Worm (Caenorhabditis elegans): ENCODE results near the gene EGAP5.1.
A peak's percentile ranks its signal among the peaks of the same experiment; 100 is the strongest.

The EGAP5.1 gene

DNA sequence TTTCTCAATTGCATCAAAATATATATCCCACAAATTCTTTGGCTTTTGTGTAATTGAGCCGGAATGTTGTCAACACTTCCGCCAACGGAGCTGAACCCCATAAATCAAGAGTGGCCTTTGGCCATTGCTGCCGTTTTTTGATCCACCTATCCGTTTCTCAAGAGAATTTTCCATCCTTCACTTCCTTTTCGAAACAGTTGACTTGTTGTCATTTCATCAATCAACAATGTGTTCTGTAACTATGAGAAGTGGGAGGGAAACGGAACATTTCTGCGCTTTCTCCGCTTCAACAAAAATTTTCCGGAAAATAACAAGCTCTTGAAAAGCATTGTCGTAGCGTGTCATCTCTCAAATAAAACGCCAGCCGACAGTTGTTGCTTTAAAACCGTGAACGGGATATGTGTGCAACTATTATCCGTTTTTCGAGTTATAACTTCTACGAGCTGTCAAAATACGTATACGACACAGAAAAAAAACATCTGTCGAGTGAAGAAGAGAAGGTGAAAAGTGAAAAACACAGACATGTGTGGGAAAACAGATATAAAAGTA, 37.0 kb downstream of the EGAP5.1 start:
- TF ChIP-seq hlh-1 (tag; optimal IDR thresholded peaks at IDR 0.05) (peak; percentile 59), unc-62 (GFP tag; optimal IDR thresholded peaks at IDR 0.05) (peak; percentile 35), cnd-1 (tag; optimal IDR thresholded peaks at IDR 0.05) (no peak)

DNA sequence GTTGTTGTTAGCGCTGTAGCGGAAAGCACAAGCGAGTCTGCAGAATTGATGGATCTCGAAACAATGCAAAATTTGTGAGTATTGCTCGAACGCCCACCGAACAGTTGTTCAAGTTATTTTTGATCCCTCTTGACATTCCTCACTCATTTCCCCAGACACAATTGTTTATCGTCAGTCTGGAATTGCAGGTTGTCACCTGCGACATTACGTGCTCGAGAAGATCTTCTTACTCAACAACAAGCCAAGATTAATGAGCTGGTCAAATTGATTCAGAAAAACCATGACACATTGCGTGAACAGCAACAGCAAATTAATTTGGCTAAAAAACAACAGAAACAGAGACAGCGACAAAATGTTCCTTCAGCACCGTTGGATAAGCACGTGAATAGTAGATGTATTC, 39.0 kb downstream of the EGAP5.1 start:
- TF ChIP-seq snpc-4 (tag; optimal IDR thresholded peaks at IDR 0.05) (no peak), ham-2 (GFP tag; optimal IDR thresholded peaks at IDR 0.05) (no peak), ceh-39 (tag; optimal IDR thresholded peaks at IDR 0.05) (no peak), lsy-2 (tag; optimal IDR thresholded peaks at IDR 0.05) (no peak), mep-1 (tag; optimal IDR thresholded peaks at IDR 0.05) (no peak)

DNA sequence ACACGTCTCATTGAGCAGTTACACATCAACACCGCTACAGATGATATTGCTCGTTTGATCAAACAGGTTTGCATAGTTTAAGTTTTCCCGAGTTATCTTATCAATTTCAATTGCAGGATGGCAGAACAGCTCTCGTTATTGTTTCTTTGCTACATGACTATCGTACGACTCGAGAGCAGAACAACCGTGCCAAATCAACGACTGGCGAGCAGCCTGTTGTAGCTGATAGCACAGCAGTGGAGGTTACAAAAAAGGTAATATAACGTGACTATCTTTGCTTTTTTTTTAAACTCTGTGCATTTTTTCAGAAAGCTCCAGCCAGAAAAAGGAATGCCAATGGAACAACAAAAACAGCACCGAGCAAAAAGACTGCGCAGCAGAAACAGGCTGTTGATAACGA, 39.5 kb downstream of the EGAP5.1 start:
- no peak for TF ChIP-seq ztf-11 (tag; optimal IDR thresholded peaks at IDR 0.05)
- no peak for TF ChIP-seq pha-4 (tag; optimal IDR thresholded peaks at IDR 0.05)

DNA sequence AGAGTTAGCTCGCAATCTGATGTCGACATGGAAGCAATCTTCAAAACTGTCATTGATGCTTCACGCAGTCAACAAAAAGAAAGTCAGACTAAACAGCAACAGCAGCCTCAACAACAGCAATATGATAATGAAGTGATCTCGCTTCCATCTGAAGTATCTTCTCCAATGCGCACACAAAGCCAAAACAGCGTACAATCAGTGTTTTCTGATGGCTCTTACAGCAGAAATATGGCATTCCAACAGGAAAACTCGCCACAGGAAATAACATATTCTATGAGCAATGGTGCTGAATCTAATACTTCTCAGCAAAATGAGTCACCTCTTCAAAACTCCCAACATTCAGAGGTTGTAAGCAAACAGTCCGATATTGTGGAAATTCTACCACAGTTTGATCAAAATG, 40.1 kb downstream of the EGAP5.1 start:
- TF ChIP-seq M03D4.4 (tag; optimal IDR thresholded peaks at IDR 0.05) (no peak), ham-2 (GFP tag; optimal IDR thresholded peaks at IDR 0.05) (no peak), elt-3 (tag; optimal IDR thresholded peaks at IDR 0.05) (no peak), hlh-1 (tag; optimal IDR thresholded peaks at IDR 0.05) (no peak), nhr-76 (tag; optimal IDR thresholded peaks at IDR 0.05) (no peak), snpc-4 (tag; optimal IDR thresholded peaks at IDR 0.05) (no peak), unc-120 (tag; optimal IDR thresholded peaks at IDR 0.05; ENCODE audit: poor library complexity, severe bottlenecking) (no peak), flh-1 (GFP tag; optimal IDR thresholded peaks at IDR 0.05) (no peak), ztf-11 (tag; optimal IDR thresholded peaks at IDR 0.05) (no peak), mab-5 (tag; optimal IDR thresholded peaks at IDR 0.05) (no peak)

DNA sequence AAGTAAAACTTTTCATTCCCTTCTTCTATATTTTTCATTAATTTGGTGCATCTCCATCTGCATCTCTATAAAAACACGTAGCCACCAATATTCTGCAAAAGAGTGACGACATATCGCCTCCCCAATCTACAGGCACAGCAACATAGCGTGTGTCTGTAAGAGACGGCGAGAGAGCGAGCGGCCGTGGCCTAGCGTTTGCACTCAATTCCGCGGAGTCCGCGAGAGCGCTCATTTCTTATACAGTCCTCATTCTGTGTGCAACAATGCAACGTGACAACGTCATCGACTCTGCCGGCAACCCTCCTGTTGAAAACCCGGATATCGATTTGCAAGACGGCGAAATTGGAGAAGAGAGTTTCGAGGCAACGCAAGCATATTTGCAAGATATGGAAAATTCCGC, 42.7 kb downstream of the EGAP5.1 start, which contains the start of gene H28G03.2:
TSS of gene H28G03.2 (plus strand) at position 200 of the 400 bp plus-strand sequence.
- TF ChIP-seq ham-2 (GFP tag; optimal IDR thresholded peaks at IDR 0.05) = peak; percentile 42
- TF ChIP-seq cnd-1 (tag; optimal IDR thresholded peaks at IDR 0.05) = no peak
- TF ChIP-seq nhr-28 (tag; optimal IDR thresholded peaks at IDR 0.05) = no peak
- no peak for TF ChIP-seq mep-1 (tag; optimal IDR thresholded peaks at IDR 0.05)
- no peak for TF ChIP-seq sem-2 (GFP tag; optimal IDR thresholded peaks at IDR 0.05)

DNA sequence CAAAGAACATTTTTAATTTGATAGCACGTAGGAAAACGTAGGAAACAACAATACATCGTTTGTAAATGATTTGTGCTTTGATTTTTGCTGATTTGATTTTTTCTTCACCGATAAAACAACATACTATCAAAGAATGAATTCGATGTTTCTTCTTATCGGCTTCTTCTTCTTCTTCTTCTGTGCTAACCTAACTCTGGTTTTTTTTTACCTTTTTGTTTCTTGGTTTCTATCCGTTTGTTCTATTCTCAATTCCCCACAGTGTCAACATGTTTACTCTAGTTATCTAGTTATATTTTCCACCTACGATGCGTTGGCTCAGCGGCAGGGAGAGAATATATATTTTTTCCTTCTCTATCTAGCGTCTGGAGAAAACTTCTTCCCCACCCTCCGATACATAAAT, 45.0 kb downstream of the EGAP5.1 start:
- peak; percentile 22 for TF ChIP-seq ceh-83 (GFP tag; optimal IDR thresholded peaks at IDR 0.05)
- TF ChIP-seq nhr-28 (tag; optimal IDR thresholded peaks at IDR 0.05) = no peak

DNA sequence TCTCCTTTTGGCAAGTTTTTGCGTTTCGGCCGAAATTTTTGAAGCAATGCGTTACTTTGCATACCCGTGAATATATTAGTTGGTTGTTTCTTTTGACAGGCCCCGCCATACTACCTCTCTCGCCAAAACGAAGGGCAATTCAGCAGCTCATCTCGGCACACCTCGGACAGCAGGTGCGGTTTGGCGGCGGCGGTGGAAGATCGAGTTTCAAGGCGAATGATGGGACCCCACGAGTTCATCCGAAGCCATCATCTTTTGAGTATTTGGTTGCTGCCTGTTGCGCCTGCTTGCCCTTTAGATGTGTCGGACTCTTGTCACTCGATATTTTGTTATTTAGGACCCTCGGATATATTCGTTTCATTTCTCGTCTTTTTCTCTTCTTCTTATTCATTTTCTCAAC, 45.5 kb downstream of the EGAP5.1 start:
- TF ChIP-seq mab-5 (tag; optimal IDR thresholded peaks at IDR 0.05) = no peak
- peak; percentile 4 for TF ChIP-seq hlh-1 (tag; optimal IDR thresholded peaks at IDR 0.05)
- TF ChIP-seq ceh-43 (GFP tag; optimal IDR thresholded peaks at IDR 0.05) = no peak
- no peak for TF ChIP-seq ceh-39 (tag; optimal IDR thresholded peaks at IDR 0.05)
- no peak for TF ChIP-seq ces-1 (GFP tag; optimal IDR thresholded peaks at IDR 0.05)
- TF ChIP-seq blmp-1 (tag; optimal IDR thresholded peaks at IDR 0.05) = no peak
- no peak for TF ChIP-seq cnd-1 (tag; optimal IDR thresholded peaks at IDR 0.05)
- TF ChIP-seq snpc-4 (tag; optimal IDR thresholded peaks at IDR 0.05) = no peak
- no peak for TF ChIP-seq sem-2 (GFP tag; optimal IDR thresholded peaks at IDR 0.05)

DNA sequence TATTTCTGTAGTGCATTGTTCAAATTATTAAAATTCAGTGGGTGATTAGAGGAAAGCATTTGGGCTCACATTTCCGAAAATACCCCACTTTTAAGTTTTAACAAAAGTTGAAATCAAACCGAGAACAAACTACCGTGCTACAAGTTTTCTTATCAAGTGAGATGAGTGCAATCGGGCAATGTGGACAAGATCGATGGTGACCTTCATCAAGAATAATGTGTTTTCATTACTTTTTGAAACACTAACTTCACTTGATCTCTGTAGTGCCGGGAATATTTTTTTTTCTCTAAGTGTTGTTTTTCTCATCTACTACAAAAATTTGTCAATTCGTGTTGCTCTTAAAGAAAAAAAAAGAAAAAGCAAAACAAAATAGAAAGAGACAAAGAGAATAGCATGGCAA, 46.0 kb downstream of the EGAP5.1 start:
- TF ChIP-seq flh-1 (GFP tag; optimal IDR thresholded peaks at IDR 0.05) (no peak), mab-5 (tag; optimal IDR thresholded peaks at IDR 0.05) (no peak), nhr-12 (tag; optimal IDR thresholded peaks at IDR 0.05) (no peak), ham-2 (GFP tag; optimal IDR thresholded peaks at IDR 0.05) (no peak), elt-3 (tag; optimal IDR thresholded peaks at IDR 0.05) (no peak), nhr-237 (tag; optimal IDR thresholded peaks at IDR 0.05) (no peak), hlh-1 (tag; optimal IDR thresholded peaks at IDR 0.05) (no peak), sptf-1 (tag; optimal IDR thresholded peaks at IDR 0.05) (no peak), ceh-83 (GFP tag; optimal IDR thresholded peaks at IDR 0.05) (no peak), nhr-2 (tag; optimal IDR thresholded peaks at IDR 0.05) (no peak)

Measured in whole organism, mixed stage, embryonic.